Worm (Caenorhabditis elegans) whole organism, early embryonic: Measurements from ENCODE around the gene gei-18.

Source experiments
- B0310.2 ChIP-seq: sonication (generic microtip); optimal IDR thresholded peaks from 2 replicates; lab custom pipeline; 2016; ENCODE audit warnings: mild to moderate bottlenecking, missing genetic modification characterization, missing compliant biosample characterization
- ama-1 ChIP-seq: fragments of 150-350 bp; optimal IDR thresholded peaks from 2 replicates; lab custom pipeline; 2014
- ceh-13 ChIP-seq: fragments of 200-800 bp; sonication (Bioruptor generic); optimal IDR thresholded peaks from 2 replicates; lab custom pipeline; 2018; ENCODE audit warnings: mild to moderate bottlenecking, missing genetic modification characterization, missing compliant biosample characterization
- ceh-36 ChIP-seq: sonication (generic microtip); optimal IDR thresholded peaks from 2 replicates; lab custom pipeline; 2016; ENCODE audit warnings: missing genetic modification characterization, inconsistent platforms, missing compliant biosample characterization
- ets-7 ChIP-seq: sonication (generic microtip); optimal IDR thresholded peaks from 2 replicates; lab custom pipeline; 2016; ENCODE audit warnings: missing genotype, missing genetic modification characterization, missing compliant biosample characterization
- flt-1 ChIP-seq: fragments of 200-800 bp; sonication (Bioruptor generic); IDR thresholded peaks from 2 replicates; pipeline ENCODE4 v1.3.6; 2022; ENCODE audit warnings: missing genetic modification characterization, missing compliant biosample characterization
- hmg-4 ChIP-seq: fragments of 200-800 bp; sonication (Bioruptor generic); optimal IDR thresholded peaks from 2 replicates; lab custom pipeline; 2018; ENCODE audit warnings: mild to moderate bottlenecking, missing genetic modification characterization, missing compliant biosample characterization
- hnd-1 ChIP-seq: sonication (generic microtip); optimal IDR thresholded peaks from 2 replicates; lab custom pipeline; 2016; ENCODE audit warnings: missing genetic modification characterization, missing compliant biosample characterization
- pes-1 ChIP-seq: fragments of 200-800 bp; sonication (Bioruptor generic); IDR thresholded peaks from 2 replicates; pipeline ENCODE4 v1.3.6; 2022; ENCODE audit warnings: missing genetic modification reagents, missing genetic modification characterization, missing compliant biosample characterization
- scrt-1 ChIP-seq: fragments of 200-800 bp; sonication (Bioruptor generic); IDR thresholded peaks from 2 replicates; pipeline ENCODE4 v1.3.6; 2022; ENCODE audit warnings: missing genetic modification characterization, missing compliant biosample characterization
- sea-1 ChIP-seq: fragments of 200-800 bp; sonication (Bioruptor generic); conservative IDR thresholded peaks from 2 replicates; pipeline ENCODE4 v1.3.6; 2022; ENCODE audit warnings: missing genetic modification characterization, missing compliant biosample characterization
- tbx-11 ChIP-seq: fragments of 200-800 bp; sonication (Bioruptor generic); IDR thresholded peaks from 2 replicates; pipeline ENCODE4 v1.3.6; 2022; ENCODE audit warnings: missing genetic modification characterization, missing compliant biosample characterization
- tbx-37 ChIP-seq: fragments of 200-800 bp; sonication (Bioruptor generic); conservative IDR thresholded peaks from 2 replicates; pipeline ENCODE4 v1.3.6; 2022; ENCODE audit warnings: missing genetic modification reagents, missing genetic modification characterization, missing compliant biosample characterization
- tra-4 ChIP-seq: sonication (generic microtip); optimal IDR thresholded peaks from 2 replicates; lab custom pipeline; 2017; ENCODE audit warnings: missing genetic modification characterization, missing compliant biosample characterization

DNA sequence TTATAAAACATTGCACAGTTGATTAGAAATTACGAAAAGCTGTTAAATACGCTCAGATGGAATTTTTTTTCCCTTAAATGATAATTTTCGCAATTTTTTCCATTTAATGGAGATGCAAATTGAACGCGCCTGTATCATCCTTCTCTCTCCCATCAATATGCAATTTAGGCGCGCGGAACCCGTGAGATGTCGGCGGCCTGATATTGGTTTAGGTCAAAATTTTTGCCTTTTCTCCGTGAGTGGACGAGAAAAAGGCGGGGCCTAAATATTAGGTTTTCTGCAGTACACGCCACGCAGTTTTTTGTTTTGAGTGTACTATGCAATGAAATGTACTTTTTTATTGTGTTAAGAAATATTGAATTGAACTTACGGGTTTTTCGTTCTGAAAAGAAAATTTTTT is 7.5 kb upstream of the gei-18 start:
- TF ChIP-seq scrt-1 (GFP tag; lab: Robert Waterston, UW) = no peak
- TF ChIP-seq pes-1 (GFP tag; lab: Robert Waterston, UW) = no peak
- TF ChIP-seq flt-1 (GFP tag; lab: Robert Waterston, UW) = no peak
- TF ChIP-seq hnd-1 (tag; lab: Kevin White, UChicago) = no peak
- no peak for TF ChIP-seq ama-1
- TF ChIP-seq hmg-4 (GFP tag; lab: Kevin White, UChicago) = no peak
- no peak for TF ChIP-seq ets-7 (tag; lab: Kevin White, UChicago)
- no peak for TF ChIP-seq tra-4 (tag; lab: Kevin White, UChicago)
- no peak for TF ChIP-seq B0310.2 (tag; lab: Kevin White, UChicago)
- no peak for TF ChIP-seq sea-1 (GFP tag; lab: Robert Waterston, UW)
- TF ChIP-seq tbx-11 (GFP tag; lab: Robert Waterston, UW) = no peak
- TF ChIP-seq ceh-13 (GFP tag; lab: Kevin White, UChicago) = no peak
- no peak for TF ChIP-seq ceh-36 (tag; lab: Kevin White, UChicago)
- no peak for TF ChIP-seq tbx-37 (GFP tag; lab: Robert Waterston, UW)
